Fruit fly (Drosophila melanogaster) Kc167 (cell line): ENCODE results near the gene ZAP3.

Experiments
- Myc ChIP-seq: fragments of >200 bp; optimal IDR thresholded peaks from 2 replicates; lab custom pipeline; 2017; ENCODE audit warnings: missing external identifiers
- h ChIP-seq: fragments of >200 bp; optimal IDR thresholded peaks from 3 replicates; lab custom pipeline; 2018; ENCODE audit warnings: missing external identifiers
- insv ChIP-seq: fragments of >200 bp; optimal IDR thresholded peaks from 3 replicates; lab custom pipeline; 2018; ENCODE audit warnings: missing external identifiers
- psq ChIP-seq: fragments of >200 bp; optimal IDR thresholded peaks from 2 replicates; lab custom pipeline; 2017; ENCODE audit warnings: missing external identifiers
- ttk ChIP-seq: sonication (Bioruptor generic); optimal IDR thresholded peaks from 2 replicates; lab custom pipeline; 2017; ENCODE audit warnings: missing external identifiers

DNA sequence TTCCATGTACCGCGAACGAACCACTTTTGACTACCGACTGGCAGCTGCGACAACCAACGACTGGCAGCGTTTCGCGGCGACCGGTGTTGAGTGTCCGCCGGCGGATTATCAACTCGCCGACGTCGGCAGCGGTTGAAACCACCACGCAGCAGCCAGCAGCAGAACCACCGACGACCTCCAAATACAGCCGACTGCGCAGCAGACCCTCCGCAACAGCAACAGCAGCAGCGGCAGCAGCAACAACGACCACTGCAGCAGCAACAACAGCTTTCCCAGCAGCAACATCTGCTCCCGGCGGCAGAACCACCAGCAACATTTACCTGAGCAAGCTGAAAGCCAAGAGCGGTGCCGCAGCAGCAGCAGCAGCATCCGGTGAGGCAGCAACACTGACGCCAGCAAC, 34.3 kb downstream of the ZAP3 start:
- TF ChIP-seq h (lab: Kevin White, UChicago) (no peak), ttk (no peak), psq (lab: Kevin White, UChicago) (no peak), insv (lab: Kevin White, UChicago) (no peak), Myc (lab: Kevin White, UChicago) (no peak)
